Fruit fly (Drosophila melanogaster) whole organism, adult: ENCODE results near the gene CG13896.

Source experiments
- CG11617 ChIP-seq: fragments of 200-800 bp; sonication (Bioruptor generic); optimal IDR thresholded peaks from 2 replicates; lab custom pipeline; 2017; ENCODE audit warnings: mild to moderate bottlenecking, missing biosample characterization, missing genetic modification reagents, missing genetic modification characterization
- CG12768 ChIP-seq: fragments of 200-800 bp; sonication (Bioruptor generic); optimal IDR thresholded peaks from 2 replicates; lab custom pipeline; 2017; ENCODE audit warnings: missing biosample characterization, missing genetic modification characterization, mild to moderate bottlenecking, moderate library complexity, missing genetic modification reagents
- CG14711 ChIP-seq: fragments of 200-800 bp; sonication (Bioruptor generic); optimal IDR thresholded peaks from 2 replicates; lab custom pipeline; 2018; ENCODE audit warnings: missing biosample characterization, mild to moderate bottlenecking, missing genetic modification characterization, moderate library complexity
- CG1620 ChIP-seq: fragments of 200-800 bp; sonication (Bioruptor generic); optimal IDR thresholded peaks from 2 replicates; lab custom pipeline; 2016; ENCODE audit warnings: missing biosample characterization, missing genetic modification characterization
- CG33017 ChIP-seq: fragments of 200-800 bp; sonication (Bioruptor generic); optimal IDR thresholded peaks from 2 replicates; lab custom pipeline; 2018; ENCODE audit warnings: missing biosample characterization, mild to moderate bottlenecking, missing genetic modification characterization, moderate library complexity
- CG5204 ChIP-seq: fragments of 200-800 bp; sonication (Bioruptor generic); optimal IDR thresholded peaks from 2 replicates; lab custom pipeline; 2016; ENCODE audit warnings: missing biosample characterization, missing genetic modification characterization
- CG7045 ChIP-seq: fragments of 200-800 bp; sonication (Bioruptor generic); optimal IDR thresholded peaks from 2 replicates; lab custom pipeline; 2017; ENCODE audit warnings: missing biosample characterization, mild to moderate bottlenecking, missing genetic modification characterization
- CG7101 ChIP-seq: fragments of 200-800 bp; sonication (Bioruptor generic); optimal IDR thresholded peaks from 2 replicates; lab custom pipeline; 2018; ENCODE audit warnings: missing biosample characterization, mild to moderate bottlenecking, missing genetic modification characterization, moderate library complexity
- Clk ChIP-seq: fragments of 200-800 bp; sonication (Bioruptor generic); optimal IDR thresholded peaks from 2 replicates; lab custom pipeline; 2017; ENCODE audit warnings: missing biosample characterization, missing genetic modification characterization
- Crg-1 ChIP-seq: fragments of 200-800 bp; sonication (Bioruptor generic); optimal IDR thresholded peaks from 2 replicates; lab custom pipeline; 2016; ENCODE audit warnings: missing biosample characterization, missing genetic modification characterization
- Hr96 ChIP-seq: fragments of 200-800 bp; sonication (Bioruptor generic); optimal IDR thresholded peaks from 2 replicates; lab custom pipeline; 2016; ENCODE audit warnings: missing biosample characterization, missing genetic modification characterization
- Mnt ChIP-seq: fragments of 200-800 bp; sonication (Bioruptor generic); optimal IDR thresholded peaks from 2 replicates; lab custom pipeline; 2016; ENCODE audit warnings: missing biosample characterization, mild to moderate bottlenecking, missing genetic modification characterization
- bab1 ChIP-seq: fragments of 200-800 bp; sonication (Bioruptor generic); optimal IDR thresholded peaks from 3 replicates; lab custom pipeline; 2019; ENCODE audit warnings: missing biosample characterization, mild to moderate bottlenecking, missing genetic modification characterization, moderate library complexity
- cic ChIP-seq: fragments of 200-800 bp; sonication (Bioruptor generic); optimal IDR thresholded peaks from 2 replicates; lab custom pipeline; 2017; ENCODE audit warnings: missing biosample characterization, mild to moderate bottlenecking, missing genetic modification characterization, moderate library complexity
- cnc ChIP-seq, 2 experiments: fragments of >200 bp; optimal IDR thresholded peaks; 2 replicates each; lab custom pipeline; 2017
- kay ChIP-seq: fragments of 200-800 bp; sonication (Bioruptor generic); peaks from one replicate; lab custom pipeline; 2016; ENCODE audit warnings: missing biosample characterization, missing genetic modification characterization, borderline replicate concordance
- ovo ChIP-seq: fragments of 200-800 bp; sonication (Bioruptor generic); optimal IDR thresholded peaks from 2 replicates; lab custom pipeline; 2016; ENCODE audit warnings: missing biosample characterization, missing genetic modification characterization
- pad ChIP-seq: fragments of 200-800 bp; sonication (Bioruptor generic); optimal IDR thresholded peaks from 3 replicates; lab custom pipeline; 2017; ENCODE audit warnings: missing biosample characterization, missing genetic modification characterization, mild to moderate bottlenecking, moderate library complexity, missing genetic modification reagents
- tj ChIP-seq: fragments of 200-800 bp; sonication (Bioruptor generic); optimal IDR thresholded peaks from 3 replicates; lab custom pipeline; 2017; ENCODE audit warnings: missing biosample characterization, mild to moderate bottlenecking, missing genetic modification characterization, moderate library complexity
- toe ChIP-seq: fragments of 200-800 bp; sonication (Bioruptor generic); optimal IDR thresholded peaks from 2 replicates; lab custom pipeline; 2016; ENCODE audit warnings: missing biosample characterization, missing genetic modification characterization

Gene CG13896

dm6 chr3L:680258-680657 lies 31.4 kb downstream of the CG13896 start, which contains the start of gene CG17129:
Gene CG17129 (minus strand): TSS chr3L:680326.
- peak; percentile 19 for TF ChIP-seq CG12768 (GFP tag; lab: Kevin White, UChicago)
- TF ChIP-seq Hr96: peak; percentile 75
- TF ChIP-seq Crg-1 (GFP tag; lab: Kevin White, UChicago): peak; percentile 10
- peak; percentile 12 for TF ChIP-seq CG7045 (GFP tag; lab: Kevin White, UChicago)
- peak; percentile 63 for TF ChIP-seq CG14711 (tag; lab: Kevin White, UChicago)
- TF ChIP-seq CG7101 (tag; lab: Kevin White, UChicago): peak; percentile 42
- no peak for TF ChIP-seq Clk
- TF ChIP-seq CG5204 (GFP tag; lab: Kevin White, UChicago): peak; percentile 35
- TF ChIP-seq tj: no peak
- peak; percentile 43 for TF ChIP-seq pad (GFP tag; lab: Kevin White, UChicago)
- TF ChIP-seq Mnt (GFP tag; lab: Kevin White, UChicago): peak; percentile 14
- TF ChIP-seq ovo (GFP tag; lab: Kevin White, UChicago): no peak
- no peak for TF ChIP-seq CG33017 (tag; lab: Kevin White, UChicago)
- TF ChIP-seq bab1: peak; percentile 48
- peak; percentile 57 for TF ChIP-seq toe
- TF ChIP-seq CG11617 (GFP tag; lab: Kevin White, UChicago): peak; percentile 15
- peak; percentile 39 for TF ChIP-seq CG1620 (GFP tag; lab: Kevin White, UChicago)
- no peak for TF ChIP-seq cnc (optimal IDR thresholded peaks at IDR 0.05; lab: Kevin White, UChicago)
- TF ChIP-seq cic (GFP tag; lab: Kevin White, UChicago): no peak
- TF ChIP-seq kay (GFP tag; lab: Kevin White, UChicago): no peak

dm6 chr3L:675856-676255 lies 35.8 kb downstream of the CG13896 start:
- no peak for TF ChIP-seq CG7101 (tag; lab: Kevin White, UChicago)
- TF ChIP-seq CG7045 (GFP tag; lab: Kevin White, UChicago): no peak
- no peak for TF ChIP-seq Crg-1 (GFP tag; lab: Kevin White, UChicago)
- TF ChIP-seq Clk: no peak
- no peak for TF ChIP-seq pad (GFP tag; lab: Kevin White, UChicago)
- TF ChIP-seq cic (GFP tag; lab: Kevin White, UChicago): no peak
- TF ChIP-seq CG33017 (tag; lab: Kevin White, UChicago): no peak
- TF ChIP-seq toe: no peak
- TF ChIP-seq CG12768 (GFP tag; lab: Kevin White, UChicago): no peak
- TF ChIP-seq Hr96: no peak
- TF ChIP-seq kay (GFP tag; lab: Kevin White, UChicago): no peak
- no peak for TF ChIP-seq CG11617 (GFP tag; lab: Kevin White, UChicago)

DNA sequence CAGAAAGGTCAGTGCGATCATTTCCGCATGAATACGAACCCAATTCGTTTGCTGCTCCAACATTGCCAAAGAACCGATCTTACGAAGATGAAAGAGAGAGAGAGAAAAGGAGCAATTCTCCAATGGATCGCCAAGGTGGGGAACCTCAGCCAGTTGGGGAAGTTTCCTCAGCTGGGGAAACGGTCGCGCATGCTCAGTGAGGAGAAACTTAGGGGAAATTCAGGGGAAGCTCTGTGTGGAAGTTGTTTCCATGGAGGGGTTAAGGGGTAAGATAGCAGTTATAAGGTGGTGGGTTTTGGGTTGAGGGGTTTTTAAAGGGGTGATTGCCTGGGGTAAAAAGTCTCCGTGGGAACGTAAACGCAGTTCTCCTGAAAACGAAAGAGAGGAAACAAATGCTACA lies 38.3 kb downstream of the CG13896 start:
- TF ChIP-seq pad (GFP tag; lab: Kevin White, UChicago) (peak; percentile 99), ovo (GFP tag; lab: Kevin White, UChicago) (no peak), Hr96 (no peak), kay (GFP tag; lab: Kevin White, UChicago) (no peak)

dm6 chr3L:666544-666943 lies 45.1 kb downstream of the CG13896 start:
- TF ChIP-seq cnc (optimal IDR thresholded peaks at IDR 0.05; lab: Kevin White, UChicago) (no peak), Mnt (GFP tag; lab: Kevin White, UChicago) (no peak), CG33017 (tag; lab: Kevin White, UChicago) (no peak), tj (no peak), CG1620 (GFP tag; lab: Kevin White, UChicago) (no peak), CG14711 (tag; lab: Kevin White, UChicago) (no peak), bab1 (no peak), CG12768 (GFP tag; lab: Kevin White, UChicago) (no peak), CG5204 (GFP tag; lab: Kevin White, UChicago) (no peak), cic (GFP tag; lab: Kevin White, UChicago) (no peak), pad (GFP tag; lab: Kevin White, UChicago) (no peak), CG7045 (GFP tag; lab: Kevin White, UChicago) (no peak), CG11617 (GFP tag; lab: Kevin White, UChicago) (no peak), Hr96 (no peak), CG7101 (tag; lab: Kevin White, UChicago) (no peak), ovo (GFP tag; lab: Kevin White, UChicago) (no peak), Crg-1 (GFP tag; lab: Kevin White, UChicago) (no peak)

dm6 chr3L:663880-664279 lies 47.8 kb downstream of the CG13896 start:
- TF ChIP-seq CG11617 (GFP tag; lab: Kevin White, UChicago): no peak
- no peak for TF ChIP-seq tj
- no peak for TF ChIP-seq CG7045 (GFP tag; lab: Kevin White, UChicago)
- TF ChIP-seq kay (GFP tag; lab: Kevin White, UChicago): no peak
- TF ChIP-seq toe: no peak
- TF ChIP-seq CG14711 (tag; lab: Kevin White, UChicago): no peak
- no peak for TF ChIP-seq cic (GFP tag; lab: Kevin White, UChicago)
- TF ChIP-seq Clk: no peak
- no peak for TF ChIP-seq CG33017 (tag; lab: Kevin White, UChicago)
- no peak for TF ChIP-seq pad (GFP tag; lab: Kevin White, UChicago)
- no peak for TF ChIP-seq CG7101 (tag; lab: Kevin White, UChicago)
- TF ChIP-seq CG1620 (GFP tag; lab: Kevin White, UChicago): no peak
